Fruit fly (Drosophila melanogaster): ENCODE measurements around the gene CG8012.

DNA sequence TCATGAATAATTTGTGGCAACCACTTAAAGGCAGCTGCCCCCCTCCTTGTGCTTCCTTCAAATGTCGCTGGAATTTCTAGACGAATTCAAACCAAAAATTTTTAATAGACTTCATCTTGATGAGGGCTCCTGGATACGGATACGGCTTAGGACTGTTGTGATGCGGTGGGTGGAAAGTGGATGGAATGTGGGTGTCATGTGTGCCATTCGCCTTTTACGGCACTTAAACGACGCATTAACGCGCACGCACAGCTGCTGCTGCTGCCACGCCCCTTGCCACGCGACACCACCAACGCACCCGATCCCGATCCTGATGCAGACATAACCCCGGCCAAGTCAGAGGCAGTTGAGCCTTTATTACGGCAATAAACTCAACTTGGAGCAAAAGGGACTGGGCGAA, 4.6 kb downstream of the CG8012 start:
- no peak for TF ChIP-seq psq (GFP tag; optimal IDR thresholded peaks at IDR 0.05)
- TF ChIP-seq rgr (GFP tag; optimal IDR thresholded peaks at IDR 0.05) = no peak

Measured in whole organism, wandering third instar larva.